Worm (Caenorhabditis elegans): Measurements from ENCODE around the gene subs-4.

Gene subs-4

ce11 chrIII:11391601-11392520 lies 9.8 kb downstream of the subs-4 start:
- TF ChIP-seq med-1 (GFP tag; optimal IDR thresholded peaks at IDR 0.05; ENCODE audit: insufficient read depth): no peak
- no peak for TF ChIP-seq flt-1 (GFP tag; IDR thresholded peaks at IDR 0.05)
- TF ChIP-seq ztf-29 (GFP tag; IDR thresholded peaks at IDR 0.05): no peak
- no peak for TF ChIP-seq ref-1 (GFP tag; conservative IDR thresholded peaks at IDR 0.05)
- TF ChIP-seq T22C8.4 (GFP tag; IDR thresholded peaks at IDR 0.05): no peak
- TF ChIP-seq ztf-23 (GFP tag; IDR thresholded peaks at IDR 0.05): no peak
- TF ChIP-seq klf-2 (GFP tag; conservative IDR thresholded peaks at IDR 0.05): no peak
- TF ChIP-seq tab-1 (GFP tag; IDR thresholded peaks at IDR 0.05): no peak
- no peak for TF ChIP-seq cog-1 (tag; optimal IDR thresholded peaks at IDR 0.05)

ce11 chrIII:11392740-11393139 lies 10.7 kb downstream of the subs-4 start:
- TF ChIP-seq flt-1 (GFP tag; IDR thresholded peaks at IDR 0.05) (no peak), ztf-29 (GFP tag; IDR thresholded peaks at IDR 0.05) (peak; percentile 11; the same call in 1 of the 2 replicates)

- no peak for TF ChIP-seq ztf-29 (GFP tag; IDR thresholded peaks at IDR 0.05)
- no peak for TF ChIP-seq ztf-23 (GFP tag; IDR thresholded peaks at IDR 0.05)
- no peak for TF ChIP-seq med-1 (GFP tag; optimal IDR thresholded peaks at IDR 0.05; ENCODE audit: insufficient read depth)
- no peak for TF ChIP-seq flt-1 (GFP tag; IDR thresholded peaks at IDR 0.05)
- TF ChIP-seq T22C8.4 (GFP tag; IDR thresholded peaks at IDR 0.05): no peak
- TF ChIP-seq tab-1 (GFP tag; IDR thresholded peaks at IDR 0.05): no peak
- TF ChIP-seq klf-2 (GFP tag; conservative IDR thresholded peaks at IDR 0.05): no peak
- TF ChIP-seq cog-1 (tag; optimal IDR thresholded peaks at IDR 0.05): no peak
- no peak for TF ChIP-seq ref-1 (GFP tag; conservative IDR thresholded peaks at IDR 0.05)
These were observed 11.1 kb downstream of the subs-4 start, which contains the start of gene nlp-21 for ce11 chrIII:11393162-11393561. Gene nlp-21, minus strand, starts transcription at chrIII:11393262.

ce11 chrIII:11397499-11397898 lies 15.5 kb downstream of the subs-4 start, which contains the start of gene Y47D3B.3:
Gene Y47D3B.3, plus strand, starts transcription at chrIII:11397799.
- TF ChIP-seq med-1 (GFP tag; optimal IDR thresholded peaks at IDR 0.05; ENCODE audit: insufficient read depth): no peak
- no peak for TF ChIP-seq cog-1 (tag; optimal IDR thresholded peaks at IDR 0.05)
- no peak for TF ChIP-seq ztf-23 (GFP tag; IDR thresholded peaks at IDR 0.05)
- no peak for TF ChIP-seq ztf-29 (GFP tag; IDR thresholded peaks at IDR 0.05)
- TF ChIP-seq T22C8.4 (GFP tag; IDR thresholded peaks at IDR 0.05): no peak
- TF ChIP-seq tab-1 (GFP tag; IDR thresholded peaks at IDR 0.05): no peak

DNA sequence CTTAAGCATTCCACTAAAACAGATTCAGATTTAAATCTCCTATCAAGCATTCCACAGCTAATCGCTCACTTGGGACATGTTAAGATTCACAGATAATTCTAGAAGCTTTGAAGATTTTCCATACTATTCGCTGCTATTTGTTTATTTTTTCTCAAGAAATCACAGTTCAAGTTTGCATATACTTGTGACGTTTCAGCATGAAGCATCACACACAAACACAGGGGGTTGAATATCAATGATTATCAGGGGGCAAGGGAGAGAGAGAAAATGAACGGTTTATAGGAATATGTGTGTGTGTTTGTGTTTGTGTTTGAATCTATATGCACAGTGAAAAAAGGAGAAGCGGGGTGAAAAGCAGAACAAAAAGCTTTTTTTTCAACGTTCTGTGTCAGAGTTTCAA lies 20.7 kb downstream of the subs-4 start, which contains the start of gene Y47D3B.12:
Y47D3B.12 (plus strand) TSS at position 301 of the 400 bp plus-strand sequence.
- TF ChIP-seq ztf-29 (GFP tag; IDR thresholded peaks at IDR 0.05): no peak
- TF ChIP-seq T22C8.4 (GFP tag; IDR thresholded peaks at IDR 0.05): no peak
- no peak for TF ChIP-seq med-1 (GFP tag; optimal IDR thresholded peaks at IDR 0.05; ENCODE audit: insufficient read depth)
- no peak for TF ChIP-seq ref-1 (GFP tag; conservative IDR thresholded peaks at IDR 0.05)
- TF ChIP-seq cog-1 (tag; optimal IDR thresholded peaks at IDR 0.05): no peak
- TF ChIP-seq tab-1 (GFP tag; IDR thresholded peaks at IDR 0.05): no peak
- TF ChIP-seq flt-1 (GFP tag; IDR thresholded peaks at IDR 0.05): no peak
- TF ChIP-seq ztf-23 (GFP tag; IDR thresholded peaks at IDR 0.05): no peak
- no peak for TF ChIP-seq klf-2 (GFP tag; conservative IDR thresholded peaks at IDR 0.05)

DNA sequence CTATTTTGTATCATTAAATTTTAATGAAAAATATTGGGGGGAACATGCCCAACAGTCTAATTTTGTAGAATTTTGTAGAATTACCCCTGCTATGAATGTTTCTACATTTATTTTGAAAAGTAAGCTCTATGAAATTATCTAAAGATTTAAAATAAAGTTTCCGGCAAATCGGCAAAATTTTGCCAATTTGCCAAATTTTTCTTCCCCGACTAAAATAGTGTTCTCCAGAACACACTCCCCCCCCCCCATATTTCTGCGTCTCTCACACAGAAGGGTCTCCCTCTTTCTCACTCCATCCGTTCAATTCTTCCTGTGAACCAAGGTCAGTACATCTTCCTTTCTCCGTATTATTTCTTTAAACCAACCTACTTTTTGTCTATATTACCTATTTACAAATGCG lies 23.0 kb downstream of the subs-4 start, which contains the start of gene Y47D3B.4:
Y47D3B.4 (plus strand) TSS at position 301 of the 400 bp plus-strand sequence.
- TF ChIP-seq ztf-23 (GFP tag; IDR thresholded peaks at IDR 0.05) (no peak), flt-1 (GFP tag; IDR thresholded peaks at IDR 0.05) (no peak), ref-1 (GFP tag; conservative IDR thresholded peaks at IDR 0.05) (no peak), tab-1 (GFP tag; IDR thresholded peaks at IDR 0.05) (no peak), klf-2 (GFP tag; conservative IDR thresholded peaks at IDR 0.05) (no peak), cog-1 (tag; optimal IDR thresholded peaks at IDR 0.05) (no peak), T22C8.4 (GFP tag; IDR thresholded peaks at IDR 0.05) (no peak), ztf-29 (GFP tag; IDR thresholded peaks at IDR 0.05) (no peak), med-1 (GFP tag; optimal IDR thresholded peaks at IDR 0.05; ENCODE audit: insufficient read depth) (no peak)

ce11 chrIII:11410378-11410777 lies 28.4 kb downstream of the subs-4 start, which contains the start of gene twk-31:
Gene twk-31, plus strand, starts transcription at chrIII:11410678.
- no peak for TF ChIP-seq flt-1 (GFP tag; IDR thresholded peaks at IDR 0.05)
- no peak for TF ChIP-seq klf-2 (GFP tag; conservative IDR thresholded peaks at IDR 0.05)
- no peak for TF ChIP-seq ztf-29 (GFP tag; IDR thresholded peaks at IDR 0.05)
- no peak for TF ChIP-seq T22C8.4 (GFP tag; IDR thresholded peaks at IDR 0.05)
- no peak for TF ChIP-seq cog-1 (tag; optimal IDR thresholded peaks at IDR 0.05)
- no peak for TF ChIP-seq ztf-23 (GFP tag; IDR thresholded peaks at IDR 0.05)
- TF ChIP-seq med-1 (GFP tag; optimal IDR thresholded peaks at IDR 0.05; ENCODE audit: insufficient read depth): no peak
- TF ChIP-seq tab-1 (GFP tag; IDR thresholded peaks at IDR 0.05): no peak
- TF ChIP-seq ref-1 (GFP tag; conservative IDR thresholded peaks at IDR 0.05): no peak

DNA sequence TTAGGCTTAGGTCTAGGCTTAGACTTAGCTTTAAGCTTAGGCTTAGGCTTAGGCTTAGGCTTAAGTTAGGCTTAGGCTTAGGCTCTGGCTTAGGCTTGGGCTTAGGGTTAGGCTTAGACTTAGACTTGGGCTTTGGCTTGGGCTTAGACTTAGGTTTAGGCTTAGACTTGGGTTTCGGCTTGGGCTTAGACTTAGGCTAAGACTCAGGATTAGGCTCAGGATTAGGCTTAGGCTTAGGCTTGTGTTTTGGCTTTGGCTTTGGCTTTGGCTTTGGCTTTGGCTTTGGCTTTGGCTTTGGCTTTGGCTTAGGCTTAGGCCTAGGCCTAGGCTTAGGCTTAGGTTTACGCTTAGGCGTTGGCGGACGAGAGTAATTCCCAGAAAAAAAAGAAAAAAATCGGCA lies 37.5 kb downstream of the subs-4 start:
- TF ChIP-seq T22C8.4 (GFP tag; IDR thresholded peaks at IDR 0.05): no peak
- TF ChIP-seq ztf-29 (GFP tag; IDR thresholded peaks at IDR 0.05): no peak
- TF ChIP-seq flt-1 (GFP tag; IDR thresholded peaks at IDR 0.05): no peak
- no peak for TF ChIP-seq klf-2 (GFP tag; conservative IDR thresholded peaks at IDR 0.05)
- no peak for TF ChIP-seq ref-1 (GFP tag; conservative IDR thresholded peaks at IDR 0.05)
- TF ChIP-seq cog-1 (tag; optimal IDR thresholded peaks at IDR 0.05): no peak
- TF ChIP-seq tab-1 (GFP tag; IDR thresholded peaks at IDR 0.05): no peak
- no peak for TF ChIP-seq med-1 (GFP tag; optimal IDR thresholded peaks at IDR 0.05; ENCODE audit: insufficient read depth)
- no peak for TF ChIP-seq ztf-23 (GFP tag; IDR thresholded peaks at IDR 0.05)

DNA sequence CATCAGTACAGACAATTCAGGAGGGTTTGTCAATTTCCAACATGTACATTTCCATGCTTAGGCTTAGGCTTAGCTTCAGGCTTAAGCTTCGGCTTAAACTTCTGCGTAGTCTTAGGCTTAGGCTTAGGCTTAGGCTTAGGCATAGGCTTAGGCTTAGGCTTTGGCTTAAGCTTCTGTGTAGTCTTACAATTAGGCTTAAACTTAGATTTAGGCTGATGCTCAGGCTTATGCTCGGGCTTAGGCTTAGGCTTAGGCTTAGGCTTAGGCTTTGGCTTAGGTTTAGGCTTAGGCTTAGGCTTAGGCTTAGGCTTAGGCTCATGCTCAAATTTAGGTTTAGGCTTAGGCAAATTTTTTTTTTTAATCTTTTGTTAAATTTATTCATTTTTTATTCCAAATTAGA lies 42.8 kb downstream of the subs-4 start:
- TF ChIP-seq klf-2 (GFP tag; conservative IDR thresholded peaks at IDR 0.05) (no peak), T22C8.4 (GFP tag; IDR thresholded peaks at IDR 0.05) (no peak), ztf-29 (GFP tag; IDR thresholded peaks at IDR 0.05) (no peak; the same call in 1 of the 2 replicates), med-1 (GFP tag; optimal IDR thresholded peaks at IDR 0.05; ENCODE audit: insufficient read depth) (no peak), ztf-23 (GFP tag; IDR thresholded peaks at IDR 0.05) (no peak), ref-1 (GFP tag; conservative IDR thresholded peaks at IDR 0.05) (no peak), flt-1 (GFP tag; IDR thresholded peaks at IDR 0.05) (no peak)

Measured in whole organism, midembryonic.